Fruit fly (Drosophila melanogaster): ENCODE measurements around the gene CG13010.

Gene CG13010

DNA sequence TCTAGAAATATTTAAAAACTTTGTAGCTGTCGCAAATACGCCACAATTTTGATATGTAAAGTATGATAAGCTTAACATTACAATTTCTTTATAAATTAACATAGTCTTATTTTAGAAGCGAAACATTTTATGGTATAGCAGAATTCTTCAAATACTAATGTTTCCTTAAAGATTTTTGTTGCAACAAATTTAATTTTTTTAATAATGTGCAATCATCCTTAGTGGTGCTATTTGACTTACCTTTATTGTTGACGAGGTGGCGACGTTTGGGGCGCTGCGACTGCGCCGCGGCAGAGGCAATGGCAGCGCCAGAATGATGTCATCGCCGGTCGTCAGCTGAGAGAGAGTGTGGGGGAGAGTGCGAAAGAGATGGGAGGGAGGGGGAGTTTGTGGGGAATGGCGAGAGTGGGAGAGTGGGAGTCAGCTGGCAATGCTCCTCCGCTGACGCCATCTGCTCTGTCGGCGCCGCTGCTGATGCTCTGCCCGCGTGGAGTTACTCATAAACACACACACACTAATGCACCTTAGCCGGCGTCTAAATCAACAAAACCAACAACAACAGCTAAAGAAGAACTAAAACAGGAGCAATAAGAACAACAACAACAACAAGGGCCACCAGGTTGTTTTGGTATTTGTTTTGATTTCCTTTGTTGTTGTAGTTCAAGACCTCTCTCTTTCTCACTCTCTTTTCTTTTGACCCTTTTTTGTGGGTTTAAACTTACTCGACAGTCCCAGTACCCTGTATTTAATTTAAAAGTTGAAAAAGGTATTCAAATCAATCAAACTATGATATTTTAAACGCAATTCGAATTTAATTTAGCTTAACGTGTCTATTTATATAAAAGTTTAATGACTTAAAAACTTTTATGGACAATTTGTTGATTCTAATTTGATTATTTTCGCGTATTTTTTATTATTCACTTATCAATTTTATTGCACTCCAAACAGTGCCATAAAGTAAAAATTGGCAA, 44.7 kb upstream of the CG13010 start (continued):
- peak; percentile 72 for TF ChIP-seq D19B (GFP tag; optimal IDR thresholded peaks at IDR 0.05)
- TF ChIP-seq ssp (GFP tag; IDR thresholded peaks at IDR 0.05) = peak; percentile 23; the same call in 1 of the 2 replicates
- TF ChIP-seq pho (GFP tag; optimal IDR thresholded peaks at IDR 0.05) = peak; percentile 58
- no peak for TF ChIP-seq CG33213 (GFP tag; optimal IDR thresholded peaks at IDR 0.05)
- TF ChIP-seq Hand (GFP tag; optimal IDR thresholded peaks at IDR 0.05) = peak; percentile 56
- peak; percentile 76 for TF ChIP-seq CG2678 (tag; optimal IDR thresholded peaks at IDR 0.05)
- TF ChIP-seq NFAT (GFP tag; IDR thresholded peaks at IDR 0.05) = 0 out of 2 replicates have a peak, but pooled peaks have one; percentile 39
- TF ChIP-seq CG2199 (GFP tag; IDR thresholded peaks at IDR 0.05) = no peak
- peak; percentile 85 for TF ChIP-seq CG13424 (tag; optimal IDR thresholded peaks at IDR 0.05)
- peak; percentile 81 for TF ChIP-seq CG11695 (GFP tag; IDR thresholded peaks at IDR 0.05)
- 0 out of 2 replicates have a peak, but pooled peaks have one; percentile 27 for TF ChIP-seq gsb (GFP tag; IDR thresholded peaks at IDR 0.05)
- TF ChIP-seq gro (GFP tag; optimal IDR thresholded peaks at IDR 0.05) = no peak
- peak; percentile 73 for TF ChIP-seq slbo (GFP tag; IDR thresholded peaks at IDR 0.05)
- no peak for TF ChIP-seq prd (optimal IDR thresholded peaks at IDR 0.05)
- no peak; the same call in none of the 3 replicates for TF ChIP-seq prd (GFP tag; IDR thresholded peaks at IDR 0.05)
- no peak for TF ChIP-seq usp (GFP tag; optimal IDR thresholded peaks at IDR 0.05)
- peak in 1 of 3 experiments; percentile 71 for TF ChIP-seq lola (GFP tag; optimal IDR thresholded peaks at IDR 0.05)
- peak; percentile 19 for TF ChIP-seq Bdp1 (GFP tag; optimal IDR thresholded peaks at IDR 0.05)
- no peak for TF ChIP-seq CHES-1-like (GFP tag; optimal IDR thresholded peaks at IDR 0.05)
- peak; percentile 69 for TF ChIP-seq tgo (GFP tag; IDR thresholded peaks at IDR 0.05)
- TF ChIP-seq CG3407 (GFP tag; optimal IDR thresholded peaks at IDR 0.05) = peak; percentile 63
- peak; percentile 81 for TF ChIP-seq CG18619 (GFP tag; optimal IDR thresholded peaks at IDR 0.05)
- TF ChIP-seq CG1603 (tag; optimal IDR thresholded peaks at IDR 0.05) = no peak
- TF ChIP-seq nau (GFP tag; optimal IDR thresholded peaks at IDR 0.05) = peak; percentile 12
- no peak for TF ChIP-seq CG34376 (GFP tag; optimal IDR thresholded peaks at IDR 0.05)
- no peak for TF ChIP-seq CG4328 (GFP tag; optimal IDR thresholded peaks at IDR 0.05)
- TF ChIP-seq Ptx1 (GFP tag; IDR thresholded peaks at IDR 0.05) = peak; percentile 71
- peak; percentile 8 for TF ChIP-seq Max (GFP tag; optimal IDR thresholded peaks at IDR 0.05)
- peak; percentile 80 for TF ChIP-seq CG8388 (GFP tag; optimal IDR thresholded peaks at IDR 0.05)
- peak; percentile 52 for TF ChIP-seq CG3281 (GFP tag; optimal IDR thresholded peaks at IDR 0.05)
- TF ChIP-seq insv (GFP tag; optimal IDR thresholded peaks at IDR 0.05) = no peak
- no peak for TF ChIP-seq pzg (GFP tag; optimal IDR thresholded peaks at IDR 0.05)
- TF ChIP-seq Bgb (GFP tag; IDR thresholded peaks at IDR 0.05; ENCODE audit: partially characterized antibody) = peak; percentile 19; the same call in 1 of the 2 replicates
- no peak for TF ChIP-seq CG4282 (GFP tag; optimal IDR thresholded peaks at IDR 0.05)
- TF ChIP-seq grau (tag; optimal IDR thresholded peaks at IDR 0.05) = peak; percentile 89
- no peak; the same call in 1 of the 2 replicates for TF ChIP-seq sim (GFP tag; IDR thresholded peaks at IDR 0.05)
- peak; percentile 26; the same call in 1 of the 2 replicates for TF ChIP-seq ro (GFP tag; IDR thresholded peaks at IDR 0.05)
- peak; percentile 10 for TF ChIP-seq slou (GFP tag; optimal IDR thresholded peaks at IDR 0.05)
- TF ChIP-seq Med (GFP tag) = peak; percentile 77
- TF ChIP-seq CG9817 (tag; optimal IDR thresholded peaks at IDR 0.05) = peak; percentile 69
- no peak for TF ChIP-seq psq (GFP tag; optimal IDR thresholded peaks at IDR 0.05)
- peak; percentile 83 for TF ChIP-seq CG31441 (GFP tag; IDR thresholded peaks at IDR 0.05)
- TF ChIP-seq CG15514 (GFP tag; optimal IDR thresholded peaks at IDR 0.05) = peak; percentile 20
- peak; percentile 73 for TF ChIP-seq tio (GFP tag; optimal IDR thresholded peaks at IDR 0.05)
- peak; percentile 74 for TF ChIP-seq az2 (GFP tag; optimal IDR thresholded peaks at IDR 0.05)
- no peak for TF ChIP-seq corto (GFP tag; optimal IDR thresholded peaks at IDR 0.05)
- peak; percentile 47 for TF ChIP-seq sug (tag; optimal IDR thresholded peaks at IDR 0.05)
- peak; percentile 32 for TF ChIP-seq CG8944 (GFP tag; optimal IDR thresholded peaks at IDR 0.05)

Data from whole organism, embryonic.